Worm (Caenorhabditis elegans): ENCODE data around the gene srx-76.

Gene srx-76

DNA sequence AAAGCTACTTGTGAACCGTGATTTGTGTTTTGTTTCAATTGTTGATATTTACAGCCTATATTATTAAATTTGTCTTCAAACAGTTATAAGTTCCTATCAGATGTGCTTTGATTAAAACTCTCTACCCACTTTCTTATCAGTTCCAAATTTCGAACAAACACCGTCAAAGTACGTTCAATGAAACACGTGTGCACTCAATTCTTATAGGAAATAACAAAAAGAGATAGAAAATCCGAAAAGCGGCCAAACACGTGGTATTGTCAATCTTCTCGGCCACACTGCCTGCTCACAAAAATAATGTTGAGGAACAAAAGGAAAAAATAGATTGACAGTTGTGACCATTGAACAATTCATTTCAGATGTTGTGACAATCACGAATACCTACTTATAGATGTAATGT lies 5.7 kb upstream of the srx-76 start (continued):
- peak; percentile 90 for TF ChIP-seq nhr-85 (tag)
- TF ChIP-seq pax-3 (tag; optimal IDR thresholded peaks at IDR 0.05), result peak; percentile 21
- TF ChIP-seq xbp-1 (tag; optimal IDR thresholded peaks at IDR 0.05), result peak; percentile 31
- TF ChIP-seq ces-1 (GFP tag; optimal IDR thresholded peaks at IDR 0.05), result no peak
- TF ChIP-seq elt-2 (tag; optimal IDR thresholded peaks at IDR 0.05), result peak; percentile 91
- TF ChIP-seq zip-4 (GFP tag; optimal IDR thresholded peaks at IDR 0.05), result no peak
- TF ChIP-seq nhr-76 (tag; optimal IDR thresholded peaks at IDR 0.05), result no peak
- TF ChIP-seq unc-86 (tag; optimal IDR thresholded peaks at IDR 0.05), result no peak
- peak; percentile 68 for TF ChIP-seq lir-3 (tag; optimal IDR thresholded peaks at IDR 0.05; ENCODE audit: poor library complexity)
- no peak for TF ChIP-seq sptf-1 (tag; optimal IDR thresholded peaks at IDR 0.05)
- TF ChIP-seq fos-1 (tag; optimal IDR thresholded peaks at IDR 0.05), result no peak
- no peak for TF ChIP-seq nhr-12 (tag; optimal IDR thresholded peaks at IDR 0.05)
- no peak for TF ChIP-seq nhr-11 (tag; optimal IDR thresholded peaks at IDR 0.05)
- TF ChIP-seq snu-23 (GFP tag; optimal IDR thresholded peaks at IDR 0.05), result peak; percentile 91
- TF ChIP-seq sox-4 (tag; optimal IDR thresholded peaks at IDR 0.05), result no peak
- TF ChIP-seq ceh-8 (GFP tag; optimal IDR thresholded peaks at IDR 0.05), result no peak
- peak; percentile 41; the same call in 1 of the 2 replicates for TF ChIP-seq grh-1 (GFP tag; IDR thresholded peaks at IDR 0.05)
- TF ChIP-seq unc-30 (tag; optimal IDR thresholded peaks at IDR 0.05), result no peak
- no peak for TF ChIP-seq hlh-4 (tag; optimal IDR thresholded peaks at IDR 0.05)
- no peak for TF ChIP-seq mef-2 (tag; optimal IDR thresholded peaks at IDR 0.05)
- TF ChIP-seq isw-1 (GFP tag; IDR thresholded peaks at IDR 0.05), result no peak
- TF ChIP-seq fkh-8 (tag; optimal IDR thresholded peaks at IDR 0.05), result no peak
- TF ChIP-seq lsy-2 (tag; optimal IDR thresholded peaks at IDR 0.05), result peak; percentile 51 to 56
- TF ChIP-seq Y116A8C.19 (tag; optimal IDR thresholded peaks at IDR 0.05; ENCODE audit: borderline replicate concordance), result no peak
- TF ChIP-seq aha-1 (tag; optimal IDR thresholded peaks at IDR 0.05), result no peak
- TF ChIP-seq nhr-90 (tag; optimal IDR thresholded peaks at IDR 0.05; ENCODE audit: poor library complexity), result peak; percentile 83
- TF ChIP-seq lin-13 (GFP tag; optimal IDR thresholded peaks at IDR 0.05), result peak; percentile 58
- peak; percentile 23 for TF ChIP-seq jun-1 (tag; optimal IDR thresholded peaks at IDR 0.05)
- peak; percentile 50 for TF ChIP-seq ztf-4 (tag; optimal IDR thresholded peaks at IDR 0.05)
- TF ChIP-seq ceh-63 (GFP tag; optimal IDR thresholded peaks at IDR 0.05), result no peak
- no peak for TF ChIP-seq egl-13 (tag; optimal IDR thresholded peaks at IDR 0.05)
- no peak for TF ChIP-seq hlh-17 (GFP tag; optimal IDR thresholded peaks at IDR 0.05; ENCODE audit: borderline replicate concordance)
- TF ChIP-seq snpc-4 (tag; optimal IDR thresholded peaks at IDR 0.05), result peak; percentile 31
- TF ChIP-seq ztf-11 (tag; optimal IDR thresholded peaks at IDR 0.05), result no peak
- no peak for TF ChIP-seq hpl-2 (GFP tag; optimal IDR thresholded peaks at IDR 0.05)
- no peak for TF ChIP-seq zag-1 (tag; optimal IDR thresholded peaks at IDR 0.05)
- TF ChIP-seq C04F5.9 (tag; optimal IDR thresholded peaks at IDR 0.05), result peak; percentile 0
- no peak for TF ChIP-seq ceh-90 (tag; optimal IDR thresholded peaks at IDR 0.05)
- TF ChIP-seq dsc-1 (tag; optimal IDR thresholded peaks at IDR 0.05), result no peak
- TF ChIP-seq ets-5 (GFP tag; IDR thresholded peaks at IDR 0.05), result no peak
- TF ChIP-seq sup-37 (GFP tag; optimal IDR thresholded peaks at IDR 0.05), result peak; percentile 39
- no peak for TF ChIP-seq tlp-1 (tag; optimal IDR thresholded peaks at IDR 0.05)
- peak; percentile 99 for TF ChIP-seq nhr-19 (GFP tag; conservative IDR thresholded peaks at IDR 0.05)
- TF ChIP-seq irx-1 (tag; optimal IDR thresholded peaks at IDR 0.05), result peak; percentile 13
- TF ChIP-seq ama-1 (optimal IDR thresholded peaks at IDR 0.05), result peak; percentile 10
- no peak for TF ChIP-seq pag-3 (tag; optimal IDR thresholded peaks at IDR 0.05; ENCODE audit: borderline replicate concordance, insufficient read depth)
- no peak for TF ChIP-seq alr-1 (tag; optimal IDR thresholded peaks at IDR 0.05; ENCODE audit: borderline replicate concordance)
- no peak for TF ChIP-seq skn-1 (tag; optimal IDR thresholded peaks at IDR 0.05)
- peak in 1 of 2 experiments; percentile 96 for TF ChIP-seq mdl-1 (tag; optimal IDR thresholded peaks at IDR 0.05)
- TF ChIP-seq elt-3 (tag; optimal IDR thresholded peaks at IDR 0.05), result peak in 3 of 6 experiments; percentile 34 to 89 (median 87)
- TF ChIP-seq unc-130 (tag; optimal IDR thresholded peaks at IDR 0.05), result peak; percentile 83
- peak; percentile 61 for TF ChIP-seq C16A3.4 (tag; optimal IDR thresholded peaks at IDR 0.05)
